Fruit fly (Drosophila melanogaster): ENCODE measurements around the gene CG13875.
A peak's percentile ranks its signal among the peaks of the same experiment; 100 is the strongest.

CG13875 gene

DNA sequence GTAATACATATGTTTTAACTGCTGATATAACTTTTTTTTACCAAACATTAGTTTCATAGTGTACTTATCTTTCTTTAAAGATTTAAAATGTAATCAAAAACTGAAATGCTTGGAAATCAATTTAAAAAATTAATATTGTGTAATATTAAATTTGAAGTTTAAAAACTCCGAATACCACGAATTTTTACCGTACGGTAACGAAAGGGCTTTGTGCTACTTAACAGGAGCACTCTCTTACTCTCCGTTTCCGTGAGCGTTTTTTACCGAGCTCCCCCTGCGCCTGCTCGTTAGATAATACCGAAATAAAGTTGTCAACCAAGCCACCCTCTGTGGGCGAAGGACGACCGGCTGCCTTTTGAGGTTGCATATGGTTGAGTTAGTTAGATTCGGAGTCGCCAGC is 27.2 kb upstream of the CG13875 start, which contains the start of the genes Dic61B and p130CAS:
TSS of gene Dic61B (minus strand) at position 101 of the 400 bp plus-strand sequence.
TSS of gene p130CAS (plus strand) at position 396 of the 400 bp plus-strand sequence.
- TF ChIP-seq CG17359 (tag; optimal IDR thresholded peaks at IDR 0.05) (no peak), ewg (GFP tag; optimal IDR thresholded peaks at IDR 0.05) (peak; percentile 67), Trl (optimal IDR thresholded peaks at IDR 0.05) (peak; percentile 14 to 19), Trl (GFP tag; optimal IDR thresholded peaks at IDR 0.05) (no peak), Deaf1 (tag; optimal IDR thresholded peaks at IDR 0.05) (peak; percentile 45)

dm6 chr3L:153670-154069 is 26.1 kb upstream of the CG13875 start:
- TF ChIP-seq Pdp1 (GFP tag; optimal IDR thresholded peaks at IDR 0.05) = peak in 1 of 2 experiments; percentile 62
- 0 out of 2 replicates have a peak, but pooled peaks have one; percentile 47 for TF ChIP-seq seq (GFP tag; IDR thresholded peaks at IDR 0.05)
- no peak for TF ChIP-seq CG14860 (GFP tag; IDR thresholded peaks at IDR 0.05; ENCODE audit: partially characterized antibody)
- no peak for TF ChIP-seq Ada2b (GFP tag; IDR thresholded peaks at IDR 0.05)
- TF ChIP-seq CG17359 (tag; optimal IDR thresholded peaks at IDR 0.05) = no peak
- no peak for TF ChIP-seq sens-2 (GFP tag; IDR thresholded peaks at IDR 0.05)
- TF ChIP-seq CG13296 (GFP tag; optimal IDR thresholded peaks at IDR 0.05) = no peak
- TF ChIP-seq CG9437 (GFP tag; optimal IDR thresholded peaks at IDR 0.05) = peak; percentile 43
- no peak for TF ChIP-seq CG14441 (GFP tag; IDR thresholded peaks at IDR 0.05)
- no peak for TF ChIP-seq CG10979 (tag; optimal IDR thresholded peaks at IDR 0.05)
- no peak for TF ChIP-seq ash1 (GFP tag; optimal IDR thresholded peaks at IDR 0.05)
- TF ChIP-seq ewg (GFP tag; optimal IDR thresholded peaks at IDR 0.05) = peak; percentile 71
- TF ChIP-seq CG4424 (GFP tag; optimal IDR thresholded peaks at IDR 0.05) = no peak
- peak; percentile 37 for TF ChIP-seq abd-A (tag; optimal IDR thresholded peaks at IDR 0.05)
- peak; percentile 7 for TF ChIP-seq nerfin-1 (tag; optimal IDR thresholded peaks at IDR 0.05)
- TF ChIP-seq CG2875 (GFP tag; optimal IDR thresholded peaks at IDR 0.05) = no peak
- no peak for TF ChIP-seq nmo (GFP tag; optimal IDR thresholded peaks at IDR 0.05)
- TF ChIP-seq CG18599 (GFP tag; optimal IDR thresholded peaks at IDR 0.05) = peak; percentile 29
- TF ChIP-seq Lpt (GFP tag; optimal IDR thresholded peaks at IDR 0.05) = no peak
- TF ChIP-seq CG7372 (GFP tag; IDR thresholded peaks at IDR 0.05) = no peak
- TF ChIP-seq bigmax (GFP tag; optimal IDR thresholded peaks at IDR 0.05) = no peak
- TF ChIP-seq Trl (optimal IDR thresholded peaks at IDR 0.05) = peak in 1 of 2 experiments; percentile 7
- no peak for TF ChIP-seq Trl (GFP tag; optimal IDR thresholded peaks at IDR 0.05)
- 0 out of 4 replicates have a peak, but pooled peaks have one; percentile 35 for TF ChIP-seq chinmo (GFP tag; IDR thresholded peaks at IDR 0.05; ENCODE audit: partially characterized antibody)
- TF ChIP-seq CG11696 (GFP tag; IDR thresholded peaks at IDR 0.05) = no peak
- no peak for TF ChIP-seq CG10654 (GFP tag; optimal IDR thresholded peaks at IDR 0.05)
- no peak for TF ChIP-seq CG6272 (GFP tag; IDR thresholded peaks at IDR 0.05)
- TF ChIP-seq CG10274 (GFP tag; optimal IDR thresholded peaks at IDR 0.05) = no peak
- peak; percentile 67 for TF ChIP-seq Med (GFP tag)
- no peak for TF ChIP-seq CG3163 (GFP tag; optimal IDR thresholded peaks at IDR 0.05)
- peak; percentile 17 for TF ChIP-seq odd (GFP tag; optimal IDR thresholded peaks at IDR 0.05)
- peak; percentile 42 for TF ChIP-seq CG32767 (GFP tag; IDR thresholded peaks at IDR 0.05)
- TF ChIP-seq CG7745 (tag; optimal IDR thresholded peaks at IDR 0.05) = no peak
- 0 out of 2 replicates have a peak, but pooled peaks have one; percentile 20 for TF ChIP-seq aop (GFP tag; IDR thresholded peaks at IDR 0.05)
- TF ChIP-seq Sry-β (GFP tag; optimal IDR thresholded peaks at IDR 0.05) = no peak
- no peak for TF ChIP-seq grau (tag; optimal IDR thresholded peaks at IDR 0.05)
- no peak for TF ChIP-seq CG16779 (GFP tag; IDR thresholded peaks at IDR 0.05)
- no peak for TF ChIP-seq CG9609 (GFP tag; optimal IDR thresholded peaks at IDR 0.05)
- TF ChIP-seq CG8290 (GFP tag; optimal IDR thresholded peaks at IDR 0.05) = no peak
- peak in 1 of 2 experiments; percentile 32 for TF ChIP-seq CG8290 (tag; optimal IDR thresholded peaks at IDR 0.05)
- TF ChIP-seq Hr51 (GFP tag; optimal IDR thresholded peaks at IDR 0.05) = peak in 1 of 2 experiments; percentile 68
- TF ChIP-seq Deaf1 (tag; optimal IDR thresholded peaks at IDR 0.05) = peak; percentile 46
- TF ChIP-seq CG15514 (GFP tag; optimal IDR thresholded peaks at IDR 0.05) = peak; percentile 6
- TF ChIP-seq insv (GFP tag; optimal IDR thresholded peaks at IDR 0.05) = no peak
- no peak for TF ChIP-seq Hmx (GFP tag; optimal IDR thresholded peaks at IDR 0.05)
- TF ChIP-seq CG13894 (tag; optimal IDR thresholded peaks at IDR 0.05) = peak; percentile 91

Data from whole organism, embryonic.